Worm (Caenorhabditis elegans): Measurements from ENCODE around the gene daf-2.

The daf-2 gene

DNA sequence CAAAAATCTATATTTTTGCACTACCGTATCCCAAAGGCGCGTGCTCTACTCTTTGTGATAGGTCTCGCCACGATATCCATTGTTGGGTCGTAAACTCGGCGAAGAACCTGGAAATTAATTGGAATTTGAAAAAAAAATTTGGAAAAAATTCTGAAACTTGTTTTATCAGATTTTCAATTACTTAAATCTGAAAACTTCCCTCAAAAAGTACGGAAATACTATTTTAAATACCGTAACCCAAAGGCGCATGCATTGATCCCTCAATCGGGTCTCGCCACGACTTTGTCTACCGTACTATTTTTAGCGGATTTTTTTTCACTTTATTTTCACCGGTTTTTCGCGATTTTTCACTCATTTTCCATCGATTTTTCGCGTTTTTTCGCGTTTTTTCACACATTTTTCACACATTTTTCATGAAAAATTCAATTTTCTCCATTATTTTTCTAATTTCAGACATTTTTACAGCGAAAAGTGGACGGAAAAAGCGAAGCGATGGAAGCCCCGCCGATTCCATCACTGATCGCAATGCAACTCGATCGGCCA, 93.9 kb downstream of the daf-2 start, which contains the start of gene H05C05.1:
TSS of gene H05C05.1 (plus strand) at position 493 of the 543 bp plus-strand sequence.
- no peak for TF ChIP-seq ztf-11 (tag; optimal IDR thresholded peaks at IDR 0.05)
- TF ChIP-seq skn-1 (tag; optimal IDR thresholded peaks at IDR 0.05) = no peak
- no peak for TF ChIP-seq ama-1 (optimal IDR thresholded peaks at IDR 0.05)
- TF ChIP-seq nhr-10 (tag; optimal IDR thresholded peaks at IDR 0.05) = no peak
- TF ChIP-seq lin-13 (GFP tag; optimal IDR thresholded peaks at IDR 0.05) = no peak

DNA sequence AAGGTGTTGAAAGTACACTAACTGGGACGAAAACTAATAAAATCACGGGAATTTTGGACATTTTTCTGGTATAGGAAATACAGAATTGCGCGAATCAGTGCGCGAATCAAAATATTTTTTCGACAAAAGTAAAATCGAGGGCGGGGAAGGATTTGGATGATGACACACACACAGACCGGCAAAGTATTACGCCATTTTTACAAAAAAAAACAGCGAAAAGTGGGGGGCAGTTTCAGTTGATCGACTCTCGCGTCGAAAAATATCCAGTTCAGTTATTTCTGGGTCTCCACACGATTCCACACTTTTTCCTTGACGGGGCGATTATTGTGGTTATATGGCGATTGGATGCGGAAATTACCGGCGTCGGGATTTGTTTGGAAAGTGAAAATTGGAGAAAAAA, 94.5 kb downstream of the daf-2 start, which contains the start of gene H05C05.4:
TSS of gene H05C05.4 (minus strand) at position 101 of the 400 bp plus-strand sequence.
- TF ChIP-seq R02D3.7 (tag; optimal IDR thresholded peaks at IDR 0.05) (no peak), fos-1 (tag; optimal IDR thresholded peaks at IDR 0.05) (no peak), peb-1 (tag; optimal IDR thresholded peaks at IDR 0.05) (no peak), mbf-1 (tag; optimal IDR thresholded peaks at IDR 0.05) (no peak), lin-13 (GFP tag; optimal IDR thresholded peaks at IDR 0.05) (no peak), ztf-1 (GFP tag; conservative IDR thresholded peaks at IDR 0.05) (no peak), skn-1 (tag; optimal IDR thresholded peaks at IDR 0.05) (no peak), lsy-2 (tag; optimal IDR thresholded peaks at IDR 0.05) (no peak), blmp-1 (tag; optimal IDR thresholded peaks at IDR 0.05; ENCODE audit: insufficient read depth) (no peak)

Data from whole organism, L2 larva.